Worm (Caenorhabditis elegans) whole organism, midembryonic: ENCODE data around the gene R155.3.

Experiments
- flt-1 ChIP-seq: fragments of 200-800 bp; sonication (Bioruptor generic); IDR thresholded peaks from 2 replicates; pipeline ENCODE4 v1.3.6; 2022; ENCODE audit warnings: missing genetic modification characterization, missing compliant biosample characterization
- klf-2 ChIP-seq: fragments of 200-800 bp; sonication (Bioruptor generic); conservative IDR thresholded peaks from 2 replicates; pipeline ENCODE4 v1.3.6; 2022; ENCODE audit warnings: missing genetic modification reagents, missing genetic modification characterization, missing compliant biosample characterization
- med-1 ChIP-seq: sonication (generic microtip); optimal IDR thresholded peaks from 2 replicates; lab custom pipeline; 2017; ENCODE audit warnings: missing genetic modification characterization, mild to moderate bottlenecking, missing compliant biosample characterization, antibody characterized with exemption, missing genetic modification reagents; ENCODE audit not compliant: insufficient read depth
- ref-1 ChIP-seq: fragments of 200-800 bp; sonication (Bioruptor generic); conservative IDR thresholded peaks from 2 replicates; pipeline ENCODE4 v1.3.6; 2022; ENCODE audit warnings: missing genetic modification reagents, missing genetic modification characterization, missing compliant biosample characterization

DNA sequence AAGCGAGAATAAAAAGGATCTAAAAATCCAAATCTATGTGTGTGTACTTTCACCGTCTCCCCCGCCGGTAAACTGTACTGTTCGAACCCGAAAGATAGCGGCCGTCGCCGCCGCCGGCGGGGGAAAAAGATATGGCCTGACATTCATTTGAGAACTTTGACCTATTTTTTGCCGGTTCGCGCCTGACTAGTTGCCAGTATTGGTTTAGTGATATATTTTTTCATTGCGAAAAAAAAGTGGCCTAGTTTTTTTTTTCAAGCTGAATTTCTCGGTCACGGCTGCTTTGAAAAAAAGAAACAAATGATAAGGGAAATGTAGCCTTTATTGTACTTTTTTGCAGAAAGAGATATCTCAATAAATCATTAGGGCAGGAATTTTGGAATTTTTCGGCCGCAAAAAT is 14.0 kb downstream of the R155.3 start:
- TF ChIP-seq ref-1 (GFP tag; lab: Robert Waterston, UW) (no peak), flt-1 (GFP tag; lab: Robert Waterston, UW) (no peak), med-1 (GFP tag; lab: Kevin White, UChicago) (no peak), klf-2 (no peak)
